Fruit fly (Drosophila melanogaster): Measurements from ENCODE around the gene CG12091.

The CG12091 gene

DNA sequence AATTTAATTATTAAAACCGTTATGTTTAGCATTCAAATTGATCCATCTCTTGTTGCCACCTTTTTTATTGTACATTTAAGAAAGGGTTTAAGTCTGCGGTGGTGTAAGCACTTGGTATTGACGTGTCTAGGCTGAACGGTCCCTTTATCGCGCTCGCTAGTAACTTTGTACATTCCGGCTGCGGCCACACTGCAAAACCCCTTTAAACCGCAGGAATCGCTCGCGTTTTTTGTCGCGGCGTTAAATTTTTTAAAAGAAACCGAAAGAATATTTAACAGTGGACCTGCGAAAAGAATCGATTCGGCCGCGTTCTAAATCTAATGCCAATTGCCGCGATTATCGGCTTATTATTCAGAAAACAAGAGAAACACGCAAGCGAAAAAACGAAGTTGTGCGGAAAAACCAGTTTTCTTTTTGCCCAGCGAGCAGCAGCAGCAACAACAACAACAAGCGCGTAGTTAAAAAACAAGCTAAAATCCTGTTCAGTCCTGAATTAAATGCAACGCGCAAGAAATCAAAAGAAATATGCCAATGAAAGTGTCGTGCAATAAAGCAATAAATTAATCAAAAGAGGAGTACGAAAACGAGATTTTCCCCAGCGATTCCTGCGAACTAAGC is 40.0 kb upstream of the CG12091 start, which contains the start of gene CG13917 (continued):
- TF ChIP-seq tll (GFP tag; optimal IDR thresholded peaks at IDR 0.05), result no peak
- TF ChIP-seq CG9876 (GFP tag; optimal IDR thresholded peaks at IDR 0.05), result no peak
- TF ChIP-seq Hr39 (optimal IDR thresholded peaks at IDR 0.05), result no peak
- TF ChIP-seq stwl (tag; optimal IDR thresholded peaks at IDR 0.05), result peak; percentile 70
- no peak for TF ChIP-seq tap (tag; optimal IDR thresholded peaks at IDR 0.05)
- TF ChIP-seq CG9727 (GFP tag; optimal IDR thresholded peaks at IDR 0.05), result no peak
- TF ChIP-seq Hmr (GFP tag; optimal IDR thresholded peaks at IDR 0.05), result peak; percentile 71
- peak; percentile 97 for TF ChIP-seq Myb (GFP tag; optimal IDR thresholded peaks at IDR 0.05)
- no peak for TF ChIP-seq Dip3 (GFP tag; optimal IDR thresholded peaks at IDR 0.05)
- TF ChIP-seq rib (GFP tag; IDR thresholded peaks at IDR 0.05), result no peak
- peak; percentile 66 for TF ChIP-seq trem (tag; optimal IDR thresholded peaks at IDR 0.05)
- TF ChIP-seq Antp (GFP tag; optimal IDR thresholded peaks at IDR 0.05), result no peak
- no peak for TF ChIP-seq CG12744 (GFP tag; optimal IDR thresholded peaks at IDR 0.05)
- no peak for TF ChIP-seq YL-1 (GFP tag; optimal IDR thresholded peaks at IDR 0.05)
- no peak for TF ChIP-seq CG8388 (GFP tag; optimal IDR thresholded peaks at IDR 0.05)
- TF ChIP-seq CG2129 (GFP tag; IDR thresholded peaks at IDR 0.05; ENCODE audit: partially characterized antibody), result no peak
- no peak for TF ChIP-seq CG2120 (GFP tag; optimal IDR thresholded peaks at IDR 0.05)
- no peak for TF ChIP-seq CG2202 (tag; optimal IDR thresholded peaks at IDR 0.05)
- TF ChIP-seq bsh (GFP tag; optimal IDR thresholded peaks at IDR 0.05), result no peak
- no peak for TF ChIP-seq CG15696 (tag; optimal IDR thresholded peaks at IDR 0.05)
- TF ChIP-seq Dll (GFP tag; IDR thresholded peaks at IDR 0.05; ENCODE audit: partially characterized antibody), result no peak; the same call in 3 of the 4 replicates
- TF ChIP-seq pros (GFP tag; optimal IDR thresholded peaks at IDR 0.05), result no peak
- no peak for TF ChIP-seq CG12219 (GFP tag; optimal IDR thresholded peaks at IDR 0.05)
- no peak for TF ChIP-seq hkb (optimal IDR thresholded peaks at IDR 0.05)
- TF ChIP-seq hkb (GFP tag; IDR thresholded peaks at IDR 0.05), result no peak
- no peak for TF ChIP-seq exex (tag; optimal IDR thresholded peaks at IDR 0.05)
- TF ChIP-seq D (optimal IDR thresholded peaks at IDR 0.05), result no peak
- no peak for TF ChIP-seq D (GFP tag; optimal IDR thresholded peaks at IDR 0.05)
- peak; percentile 66 for TF ChIP-seq CG1603 (tag; optimal IDR thresholded peaks at IDR 0.05)
- no peak for TF ChIP-seq CG1832 (GFP tag; optimal IDR thresholded peaks at IDR 0.05)
- peak; percentile 100 for TF ChIP-seq CG8359 (GFP tag; optimal IDR thresholded peaks at IDR 0.05; ENCODE audit: borderline replicate concordance)
- no peak for TF ChIP-seq CG1792 (GFP tag; optimal IDR thresholded peaks at IDR 0.05)
- no peak for TF ChIP-seq ro (GFP tag; IDR thresholded peaks at IDR 0.05)
- TF ChIP-seq CG14441 (GFP tag; IDR thresholded peaks at IDR 0.05), result peak; percentile 22; the same call in 1 of the 2 replicates
- no peak for TF ChIP-seq odd (GFP tag; optimal IDR thresholded peaks at IDR 0.05)
- no peak for TF ChIP-seq eyg (GFP tag; optimal IDR thresholded peaks at IDR 0.05)
- TF ChIP-seq Bteb2 (GFP tag; optimal IDR thresholded peaks at IDR 0.05), result no peak
- no peak for TF ChIP-seq CG30431 (GFP tag; optimal IDR thresholded peaks at IDR 0.05)
- TF ChIP-seq NC2α (GFP tag; optimal IDR thresholded peaks at IDR 0.05), result no peak
- no peak for TF ChIP-seq Atf6 (GFP tag; IDR thresholded peaks at IDR 0.05)
- no peak for TF ChIP-seq MTF-1 (GFP tag; optimal IDR thresholded peaks at IDR 0.05; ENCODE audit: borderline replicate concordance)
- TF ChIP-seq NfI (GFP tag; optimal IDR thresholded peaks at IDR 0.05), result no peak
- no peak for TF ChIP-seq sr (GFP tag; IDR thresholded peaks at IDR 0.05)
- no peak for TF ChIP-seq Ssrp (tag; optimal IDR thresholded peaks at IDR 0.05)
- no peak for TF ChIP-seq bowl (GFP tag; IDR thresholded peaks at IDR 0.05)
- TF ChIP-seq jing (GFP tag; optimal IDR thresholded peaks at IDR 0.05), result no peak
- TF ChIP-seq psq (GFP tag; optimal IDR thresholded peaks at IDR 0.05), result no peak
- TF ChIP-seq CG15479 (GFP tag; optimal IDR thresholded peaks at IDR 0.05), result no peak
- TF ChIP-seq Dek (tag; optimal IDR thresholded peaks at IDR 0.05), result peak; percentile 40
- TF ChIP-seq salm (tag; optimal IDR thresholded peaks at IDR 0.05), result no peak
- no peak for TF ChIP-seq Drgx (GFP tag; IDR thresholded peaks at IDR 0.05)
